Worm (Caenorhabditis elegans): Measurements from ENCODE around the gene R12B2.13.

The R12B2.13 gene

ce11 chrIII:5812672-5813071 lies 20.6 kb downstream of the R12B2.13 start:
- TF ChIP-seq unc-86 (tag; optimal IDR thresholded peaks at IDR 0.05) (no peak), unc-42 (tag; optimal IDR thresholded peaks at IDR 0.05) (no peak), Y22D7AL.16 (tag; optimal IDR thresholded peaks at IDR 0.05) (no peak), unc-55 (GFP tag; optimal IDR thresholded peaks at IDR 0.05) (peak; percentile 79), nfya-1 (tag; optimal IDR thresholded peaks at IDR 0.05) (peak; percentile 57), elt-4 (tag; optimal IDR thresholded peaks at IDR 0.05) (no peak)

ce11 chrIII:5811957-5812356 lies 21.3 kb downstream of the R12B2.13 start:
- TF ChIP-seq ceh-19 (GFP tag; optimal IDR thresholded peaks at IDR 0.05) (no peak), nhr-11 (tag; optimal IDR thresholded peaks at IDR 0.05) (no peak), pag-3 (tag; optimal IDR thresholded peaks at IDR 0.05; ENCODE audit: borderline replicate concordance) (no peak), che-1 (tag; optimal IDR thresholded peaks at IDR 0.05) (no peak), fkh-10 (GFP tag; optimal IDR thresholded peaks at IDR 0.05) (no peak)

ce11 chrIII:5810012-5810411 lies 23.3 kb downstream of the R12B2.13 start:
- TF ChIP-seq nhr-11 (tag; optimal IDR thresholded peaks at IDR 0.05) (no peak), pat-9 (tag; optimal IDR thresholded peaks at IDR 0.05) (no peak), lin-11 (tag; optimal IDR thresholded peaks at IDR 0.05) (no peak), unc-55 (GFP tag; optimal IDR thresholded peaks at IDR 0.05) (no peak), rnt-1 (tag; optimal IDR thresholded peaks at IDR 0.05) (no peak), C38D4.7 (GFP tag; optimal IDR thresholded peaks at IDR 0.05) (no peak), ceh-31 (tag; optimal IDR thresholded peaks at IDR 0.05) (no peak), unc-3 (GFP tag; conservative IDR thresholded peaks at IDR 0.05) (no peak), unc-3 (tag; optimal IDR thresholded peaks at IDR 0.05) (no peak), dve-1 (tag; optimal IDR thresholded peaks at IDR 0.05) (no peak), hlh-15 (tag; optimal IDR thresholded peaks at IDR 0.05) (no peak), syd-9 (tag; optimal IDR thresholded peaks at IDR 0.05) (no peak), mec-3 (tag; optimal IDR thresholded peaks at IDR 0.05; ENCODE audit: borderline replicate concordance) (no peak)

ce11 chrIII:5806720-5807119 lies 26.6 kb downstream of the R12B2.13 start, which contains the start of gene R12B2.2:
TSS of gene R12B2.2 (plus strand) at chrIII:5807020.
- TF ChIP-seq elt-4 (tag; optimal IDR thresholded peaks at IDR 0.05) (no peak), nhr-232 (tag; optimal IDR thresholded peaks at IDR 0.05) (no peak), ceh-2 (tag; optimal IDR thresholded peaks at IDR 0.05) (no peak), hlh-13 (GFP tag; optimal IDR thresholded peaks at IDR 0.05) (no peak), rnt-1 (tag; optimal IDR thresholded peaks at IDR 0.05) (no peak), ceh-48 (tag; optimal IDR thresholded peaks at IDR 0.05) (peak; percentile 1)

ce11 chrIII:5805273-5805672 lies 28.0 kb downstream of the R12B2.13 start, which contains the start of gene R12B2.3:
TSS of gene R12B2.3 (plus strand) at chrIII:5805573.
- no peak for TF ChIP-seq hlh-15 (tag; optimal IDR thresholded peaks at IDR 0.05)

ce11 chrIII:5802971-5803370 lies 30.3 kb downstream of the R12B2.13 start, which contains the start of the genes polq-1 and him-10:
TSS of gene polq-1 (minus strand) at chrIII:5803160.
TSS of gene him-10 (plus strand) at chrIII:5803260.
- TF ChIP-seq C38D4.7 (GFP tag; optimal IDR thresholded peaks at IDR 0.05) = no peak
- TF ChIP-seq zip-5 (tag; optimal IDR thresholded peaks at IDR 0.05) = peak; percentile 9
- TF ChIP-seq ceh-2 (tag; optimal IDR thresholded peaks at IDR 0.05) = peak; percentile 33
- peak; percentile 55 for TF ChIP-seq C08G9.2 (tag; optimal IDR thresholded peaks at IDR 0.05)
- TF ChIP-seq tbx-7 (tag; optimal IDR thresholded peaks at IDR 0.05) = peak; percentile 65
- peak; percentile 20 for TF ChIP-seq rnt-1 (tag; optimal IDR thresholded peaks at IDR 0.05)
- peak; percentile 43 for TF ChIP-seq ceh-31 (tag; optimal IDR thresholded peaks at IDR 0.05)
- TF ChIP-seq hlh-30 (tag; optimal IDR thresholded peaks at IDR 0.05; ENCODE audit: insufficient read depth) = peak; percentile 57
- TF ChIP-seq pqm-1 (tag; optimal IDR thresholded peaks at IDR 0.05) = no peak
- TF ChIP-seq ets-4 (tag; optimal IDR thresholded peaks at IDR 0.05) = peak; percentile 73
- no peak for TF ChIP-seq sox-4 (tag; optimal IDR thresholded peaks at IDR 0.05)
- TF ChIP-seq unc-86 (tag; optimal IDR thresholded peaks at IDR 0.05) = no peak
- no peak for TF ChIP-seq nhr-11 (tag; optimal IDR thresholded peaks at IDR 0.05)
- TF ChIP-seq tbx-2 (tag; optimal IDR thresholded peaks at IDR 0.05) = peak; percentile 50

All from whole organism, late embryonic.